Worm (Caenorhabditis elegans): ENCODE data around the gene sgt-1.
"Not testable (repeated sequence)": the region's sequence is repeated elsewhere in the genome, so short reads cannot be mapped to it uniquely, and the experiment has no call there.

sgt-1 gene

ce11 chrII:4932727-4933126 is 29.1 kb upstream of the sgt-1 start, which contains the start of gene msp-152:
Gene msp-152 (plus strand): TSS chrII:4933027.
- TF ChIP-seq hnd-1 (tag; optimal IDR thresholded peaks at IDR 0.05); tbx-11 (GFP tag; IDR thresholded peaks at IDR 0.05); aly-1 (tag; optimal IDR thresholded peaks at IDR 0.05): not testable (repeated sequence)

DNA sequence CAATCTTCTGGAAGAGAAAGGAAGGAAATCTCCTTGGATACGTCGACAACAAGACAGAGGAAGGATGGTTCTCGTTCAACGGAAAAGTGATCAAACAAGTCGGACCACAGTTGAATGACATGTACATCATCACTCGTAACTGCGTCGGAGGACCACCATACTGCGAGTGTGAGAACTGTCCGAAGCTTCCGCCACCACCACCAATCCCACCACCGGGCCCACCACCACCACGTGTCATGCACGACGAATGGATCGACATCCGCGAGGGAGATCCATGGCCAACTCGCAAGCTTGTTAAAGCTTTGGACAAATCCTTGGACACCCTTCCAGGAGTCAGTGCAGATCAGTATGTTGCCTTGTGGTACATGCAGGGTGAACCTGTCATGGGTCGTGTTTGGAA is 27.7 kb upstream of the sgt-1 start:
- TF ChIP-seq tra-4 (tag; optimal IDR thresholded peaks at IDR 0.05) = no peak
- TF ChIP-seq ceh-36 (tag; optimal IDR thresholded peaks at IDR 0.05) = no peak
- TF ChIP-seq tbx-11 (GFP tag; IDR thresholded peaks at IDR 0.05) = no peak
- TF ChIP-seq F13C5.2 (tag; optimal IDR thresholded peaks at IDR 0.05) = no peak
- TF ChIP-seq ets-7 (tag; optimal IDR thresholded peaks at IDR 0.05) = no peak

ce11 chrII:4928367-4928766 is 24.8 kb upstream of the sgt-1 start:
- TF ChIP-seq tbx-11 (GFP tag; IDR thresholded peaks at IDR 0.05) = peak; percentile 64; the same call in 1 of the 2 replicates
- 0 out of 2 replicates have a peak, but pooled peaks have one; percentile 52 for TF ChIP-seq sea-1 (GFP tag; conservative IDR thresholded peaks at IDR 0.05)
- TF ChIP-seq tbx-37 (GFP tag; conservative IDR thresholded peaks at IDR 0.05) = peak; percentile 64
- TF ChIP-seq flt-1 (GFP tag; IDR thresholded peaks at IDR 0.05) = peak; percentile 71
- peak; percentile 75; the same call in 1 of the 2 replicates for TF ChIP-seq pes-1 (GFP tag; IDR thresholded peaks at IDR 0.05)

- TF ChIP-seq scrt-1 (GFP tag; IDR thresholded peaks at IDR 0.05) = no peak
- no peak for TF ChIP-seq hnd-1 (tag; optimal IDR thresholded peaks at IDR 0.05)
- TF ChIP-seq F13C5.2 (tag; optimal IDR thresholded peaks at IDR 0.05) = no peak
- no peak for TF ChIP-seq ama-1 (optimal IDR thresholded peaks at IDR 0.05)
- no peak for TF ChIP-seq B0310.2 (tag; optimal IDR thresholded peaks at IDR 0.05)
- TF ChIP-seq hmbx-1 (tag; optimal IDR thresholded peaks at IDR 0.05) = no peak
- TF ChIP-seq tbx-37 (GFP tag; conservative IDR thresholded peaks at IDR 0.05) = no peak
- TF ChIP-seq ceh-13 (GFP tag; optimal IDR thresholded peaks at IDR 0.05) = no peak
- no peak for TF ChIP-seq ets-7 (tag; optimal IDR thresholded peaks at IDR 0.05)
- no peak for TF ChIP-seq tbx-11 (GFP tag; IDR thresholded peaks at IDR 0.05)
- no peak for TF ChIP-seq flt-1 (GFP tag; IDR thresholded peaks at IDR 0.05)
- no peak for TF ChIP-seq pes-1 (GFP tag; IDR thresholded peaks at IDR 0.05)
Observed at ce11 chrII:4925198-4925764, 21.7 kb upstream of the sgt-1 start, which contains the start of gene aagr-2. Gene aagr-2 (minus strand): TSS chrII:4925248.

ce11 chrII:4924729-4925128 is 21.1 kb upstream of the sgt-1 start:
- no peak for TF ChIP-seq tra-4 (tag; optimal IDR thresholded peaks at IDR 0.05)
- TF ChIP-seq tbx-37 (GFP tag; conservative IDR thresholded peaks at IDR 0.05) = no peak
- TF ChIP-seq ceh-13 (GFP tag; optimal IDR thresholded peaks at IDR 0.05) = no peak
- TF ChIP-seq flt-1 (GFP tag; IDR thresholded peaks at IDR 0.05) = no peak

ce11 chrII:4920608-4921007 is 17.0 kb upstream of the sgt-1 start:
- TF ChIP-seq flt-1 (GFP tag; IDR thresholded peaks at IDR 0.05) (no peak), aly-1 (tag; optimal IDR thresholded peaks at IDR 0.05) (no peak), tra-4 (tag; optimal IDR thresholded peaks at IDR 0.05) (no peak), B0310.2 (tag; optimal IDR thresholded peaks at IDR 0.05) (no peak), ceh-36 (tag; optimal IDR thresholded peaks at IDR 0.05) (no peak), scrt-1 (GFP tag; IDR thresholded peaks at IDR 0.05) (no peak)

DNA sequence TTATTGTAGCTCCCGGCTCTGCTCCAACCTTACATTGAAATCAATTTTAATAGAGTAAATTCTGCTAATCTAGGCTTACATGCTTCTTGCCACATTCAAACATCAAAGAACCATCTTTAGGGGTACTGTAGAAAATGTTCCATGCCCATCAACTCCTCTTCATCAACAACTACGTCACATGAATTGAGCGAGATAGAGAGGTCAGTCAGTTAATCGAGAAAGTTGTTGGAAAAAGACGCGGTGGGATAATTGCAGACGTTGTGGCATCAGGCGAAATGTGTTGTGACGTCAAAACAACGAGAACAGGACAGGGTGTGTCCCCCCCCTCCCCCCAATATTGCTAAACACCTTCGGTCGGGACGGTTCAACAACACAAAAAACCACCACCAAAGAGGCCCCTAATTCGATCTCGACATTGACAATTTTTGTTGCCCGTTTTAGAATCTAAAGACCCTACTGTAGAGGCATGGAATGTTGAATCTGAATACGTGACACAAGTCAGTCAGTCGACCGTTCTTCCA is 15.0 kb upstream of the sgt-1 start:
- TF ChIP-seq ceh-36 (tag; optimal IDR thresholded peaks at IDR 0.05) = no peak
- no peak for TF ChIP-seq tra-4 (tag; optimal IDR thresholded peaks at IDR 0.05)
- TF ChIP-seq flt-1 (GFP tag; IDR thresholded peaks at IDR 0.05) = no peak
- TF ChIP-seq ceh-13 (GFP tag; optimal IDR thresholded peaks at IDR 0.05) = no peak
- TF ChIP-seq hmg-4 (GFP tag; optimal IDR thresholded peaks at IDR 0.05) = no peak
- TF ChIP-seq B0310.2 (tag; optimal IDR thresholded peaks at IDR 0.05) = no peak
- TF ChIP-seq ama-1 (optimal IDR thresholded peaks at IDR 0.05) = no peak
- TF ChIP-seq hnd-1 (tag; optimal IDR thresholded peaks at IDR 0.05) = no peak
- TF ChIP-seq F13C5.2 (tag; optimal IDR thresholded peaks at IDR 0.05) = no peak
- TF ChIP-seq hmbx-1 (tag; optimal IDR thresholded peaks at IDR 0.05) = no peak
- no peak for TF ChIP-seq tbx-11 (GFP tag; IDR thresholded peaks at IDR 0.05)
- TF ChIP-seq pes-1 (GFP tag; IDR thresholded peaks at IDR 0.05) = no peak
- TF ChIP-seq aly-1 (tag; optimal IDR thresholded peaks at IDR 0.05) = no peak
- TF ChIP-seq scrt-1 (GFP tag; IDR thresholded peaks at IDR 0.05) = no peak
- no peak for TF ChIP-seq tbx-37 (GFP tag; conservative IDR thresholded peaks at IDR 0.05)
- no peak for TF ChIP-seq sea-1 (GFP tag; conservative IDR thresholded peaks at IDR 0.05)
- no peak for TF ChIP-seq ets-7 (tag; optimal IDR thresholded peaks at IDR 0.05)

ce11 chrII:4916462-4916861 is 12.9 kb upstream of the sgt-1 start, which contains the start of gene msp-31:
Gene msp-31 (minus strand): TSS chrII:4916562.
- not testable (repeated sequence) for TF ChIP-seq ets-7 (tag; optimal IDR thresholded peaks at IDR 0.05); aly-1 (tag; optimal IDR thresholded peaks at IDR 0.05); tbx-11 (GFP tag; IDR thresholded peaks at IDR 0.05)

DNA sequence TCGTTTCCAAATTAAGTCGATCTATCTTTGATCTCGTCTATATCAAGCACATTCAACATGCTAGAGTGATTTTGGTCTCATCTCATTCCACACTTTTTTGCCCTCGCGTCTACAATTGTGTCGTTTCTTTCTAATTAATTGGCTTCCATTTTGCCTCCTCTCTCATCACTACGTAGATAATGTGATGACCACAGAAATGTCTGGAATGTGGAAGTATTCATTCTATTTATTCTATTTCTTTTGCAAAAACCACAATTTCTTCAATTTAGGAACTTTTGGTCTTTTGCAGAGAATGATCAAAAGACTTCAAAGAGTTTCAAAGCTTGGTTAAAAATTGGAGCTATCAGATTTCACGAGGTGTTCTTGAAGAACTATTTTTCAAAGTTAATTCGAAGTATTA is 12.0 kb upstream of the sgt-1 start:
- TF ChIP-seq ceh-36 (tag; optimal IDR thresholded peaks at IDR 0.05) (no peak), tbx-37 (GFP tag; conservative IDR thresholded peaks at IDR 0.05) (no peak), aly-1 (tag; optimal IDR thresholded peaks at IDR 0.05) (no peak), ama-1 (optimal IDR thresholded peaks at IDR 0.05) (no peak), F13C5.2 (tag; optimal IDR thresholded peaks at IDR 0.05) (no peak), tra-4 (tag; optimal IDR thresholded peaks at IDR 0.05) (no peak), ets-7 (tag; optimal IDR thresholded peaks at IDR 0.05) (no peak)
